Worm (Caenorhabditis elegans): Measurements from ENCODE around the gene rer-1.

The rer-1 gene

DNA sequence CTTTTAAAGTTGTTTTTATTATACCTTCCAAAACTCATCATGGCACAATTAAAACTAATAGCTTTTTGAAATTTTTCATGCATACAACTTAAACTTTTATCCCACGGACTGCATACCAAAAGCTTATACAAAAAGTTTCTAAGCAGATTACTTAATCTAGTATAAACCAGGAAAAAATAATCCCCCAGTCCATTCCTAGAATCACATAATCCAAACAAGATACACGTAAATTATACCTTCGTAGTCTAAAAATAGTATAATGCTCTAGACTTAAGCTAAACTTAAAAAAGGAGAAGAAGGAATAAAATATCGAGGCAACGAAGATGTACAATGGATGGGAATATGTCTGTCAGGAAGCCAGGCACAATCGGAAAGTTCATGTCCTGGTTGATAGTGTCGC lies 15.9 kb upstream of the rer-1 start:
- TF ChIP-seq unc-3 (GFP tag; conservative IDR thresholded peaks at IDR 0.05): no peak
- TF ChIP-seq unc-3 (tag; optimal IDR thresholded peaks at IDR 0.05): no peak
- TF ChIP-seq dve-1 (tag; optimal IDR thresholded peaks at IDR 0.05): no peak
- TF ChIP-seq nhr-232 (tag; optimal IDR thresholded peaks at IDR 0.05): no peak

DNA sequence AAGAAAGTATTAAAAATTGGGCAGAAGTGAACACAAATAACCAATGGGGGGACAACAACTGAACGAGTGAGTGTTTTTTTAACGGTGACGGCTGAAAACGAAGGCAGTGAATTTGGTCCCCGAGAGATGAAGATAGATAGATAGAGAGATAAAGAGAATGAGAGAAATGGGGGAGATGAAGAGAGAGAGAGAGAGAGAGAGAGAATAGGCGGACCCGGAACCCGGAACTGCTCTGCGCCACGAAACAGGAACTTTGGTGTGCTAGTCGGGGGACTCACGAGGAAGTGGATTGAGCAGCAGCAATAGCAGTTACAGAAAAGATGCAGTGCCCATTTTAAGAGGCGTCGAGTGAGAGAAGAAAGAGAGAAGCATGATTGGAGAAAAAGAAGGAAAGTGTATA lies 14.8 kb upstream of the rer-1 start:
- TF ChIP-seq pros-1 (tag; optimal IDR thresholded peaks at IDR 0.05): no peak
- TF ChIP-seq unc-86 (tag; optimal IDR thresholded peaks at IDR 0.05): no peak
- peak; percentile 23 for TF ChIP-seq ceh-31 (tag; optimal IDR thresholded peaks at IDR 0.05)
- TF ChIP-seq ceh-24 (tag; optimal IDR thresholded peaks at IDR 0.05): no peak
- no peak for TF ChIP-seq che-1 (tag; optimal IDR thresholded peaks at IDR 0.05)
- TF ChIP-seq K02D7.2 (tag; optimal IDR thresholded peaks at IDR 0.05): no peak
- peak; percentile 75 for TF ChIP-seq ceh-18 (tag; optimal IDR thresholded peaks at IDR 0.05)
- TF ChIP-seq pag-3 (tag; optimal IDR thresholded peaks at IDR 0.05; ENCODE audit: borderline replicate concordance): no peak
- TF ChIP-seq mec-3 (tag; optimal IDR thresholded peaks at IDR 0.05; ENCODE audit: borderline replicate concordance): no peak
- peak; percentile 44 for TF ChIP-seq tbx-2 (tag; optimal IDR thresholded peaks at IDR 0.05)
- TF ChIP-seq ahr-1 (tag; optimal IDR thresholded peaks at IDR 0.05): no peak
- peak; percentile 9 for TF ChIP-seq fkh-10 (GFP tag; optimal IDR thresholded peaks at IDR 0.05)
- no peak for TF ChIP-seq syd-9 (tag; optimal IDR thresholded peaks at IDR 0.05)
- no peak for TF ChIP-seq nhr-11 (tag; optimal IDR thresholded peaks at IDR 0.05)
- no peak for TF ChIP-seq ets-4 (tag; optimal IDR thresholded peaks at IDR 0.05)
- no peak for TF ChIP-seq C38D4.7 (GFP tag; optimal IDR thresholded peaks at IDR 0.05)
- no peak for TF ChIP-seq ref-2 (tag; optimal IDR thresholded peaks at IDR 0.05)
- TF ChIP-seq unc-42 (tag; optimal IDR thresholded peaks at IDR 0.05): peak; percentile 77
- no peak for TF ChIP-seq ceh-9 (tag; optimal IDR thresholded peaks at IDR 0.05)
- no peak for TF ChIP-seq pqm-1 (tag; optimal IDR thresholded peaks at IDR 0.05)
- no peak for TF ChIP-seq pha-2 (tag; optimal IDR thresholded peaks at IDR 0.05)
- TF ChIP-seq hlh-6 (tag; optimal IDR thresholded peaks at IDR 0.05): no peak
- TF ChIP-seq eyg-1 (tag; optimal IDR thresholded peaks at IDR 0.05): no peak
- no peak for TF ChIP-seq K09A11.1 (tag; optimal IDR thresholded peaks at IDR 0.05; ENCODE audit: insufficient read depth)
- TF ChIP-seq fax-1 (tag; optimal IDR thresholded peaks at IDR 0.05): no peak
- TF ChIP-seq odd-2 (tag; optimal IDR thresholded peaks at IDR 0.05): no peak
- TF ChIP-seq hlh-13 (GFP tag; optimal IDR thresholded peaks at IDR 0.05): no peak
- TF ChIP-seq lim-6 (tag; optimal IDR thresholded peaks at IDR 0.05): no peak
- TF ChIP-seq ceh-14 (tag; optimal IDR thresholded peaks at IDR 0.05): peak; percentile 19
- TF ChIP-seq nhr-232 (tag; optimal IDR thresholded peaks at IDR 0.05): no peak
- no peak for TF ChIP-seq elt-4 (tag; optimal IDR thresholded peaks at IDR 0.05)
- no peak for TF ChIP-seq ceh-22 (tag; optimal IDR thresholded peaks at IDR 0.05)
- TF ChIP-seq ceh-34 (tag; optimal IDR thresholded peaks at IDR 0.05): peak; percentile 38
- no peak for TF ChIP-seq zip-5 (tag; optimal IDR thresholded peaks at IDR 0.05)
- TF ChIP-seq sdc-2 (tag; optimal IDR thresholded peaks at IDR 0.05): no peak
- TF ChIP-seq tbx-7 (tag; optimal IDR thresholded peaks at IDR 0.05): no peak
- TF ChIP-seq ceh-6 (GFP tag; optimal IDR thresholded peaks at IDR 0.05): no peak
- no peak for TF ChIP-seq lin-11 (tag; optimal IDR thresholded peaks at IDR 0.05)
- no peak for TF ChIP-seq F13H6.1 (tag; optimal IDR thresholded peaks at IDR 0.05)
- no peak for TF ChIP-seq ceh-30 (tag; optimal IDR thresholded peaks at IDR 0.05)
- TF ChIP-seq nfya-1 (tag; optimal IDR thresholded peaks at IDR 0.05): peak; percentile 8
- no peak for TF ChIP-seq hlh-15 (tag; optimal IDR thresholded peaks at IDR 0.05)
- TF ChIP-seq ceh-48 (tag; optimal IDR thresholded peaks at IDR 0.05): no peak
- no peak for TF ChIP-seq C08G9.2 (tag; optimal IDR thresholded peaks at IDR 0.05)
- no peak for TF ChIP-seq ceh-19 (GFP tag; optimal IDR thresholded peaks at IDR 0.05)
- no peak for TF ChIP-seq ama-1 (optimal IDR thresholded peaks at IDR 0.05)
- TF ChIP-seq gmeb-2 (tag; optimal IDR thresholded peaks at IDR 0.05): no peak
- no peak for TF ChIP-seq fkh-6 (tag; optimal IDR thresholded peaks at IDR 0.05)
- TF ChIP-seq sox-4 (tag; optimal IDR thresholded peaks at IDR 0.05): no peak
- no peak for TF ChIP-seq rnt-1 (tag; optimal IDR thresholded peaks at IDR 0.05)

Data from whole organism, late embryonic.